ENCODE assay signal across 3 fruit fly cellular contexts in the genomic region with DNA sequence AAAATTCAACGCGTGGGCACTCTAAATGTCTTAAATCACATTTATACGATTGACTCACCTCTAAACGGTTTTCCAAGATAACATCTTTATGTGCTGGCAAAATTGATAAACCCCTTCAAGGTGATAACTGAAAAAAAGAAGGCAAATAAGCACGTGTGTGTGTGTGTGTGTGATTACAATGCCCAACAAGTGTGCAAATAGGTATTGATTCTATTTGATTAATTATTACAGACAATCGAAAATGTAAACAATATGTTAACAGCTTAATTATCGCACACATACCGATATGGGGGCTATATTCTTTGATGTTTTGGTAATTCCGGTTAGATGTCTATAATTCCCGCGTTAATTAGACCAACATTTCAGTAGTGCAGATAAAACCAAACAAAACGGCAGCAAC.
TF ChIP-seq lines count a peak whose summit lies in the region.

No protein-coding gene starts in this region.

- TF ChIP-seq CTCF in whole organism, embryonic (GFP tag; optimal IDR thresholded peaks at IDR 0.05; lab: Kevin White, UChicago), result no peak

TF ChIP-seq in whole organism, adult, 20 proteins besides CTCF, POLR2A, EP300 and RAD21:
- TF ChIP-seq kay (GFP tag; lab: Kevin White, UChicago; ENCODE audit: borderline replicate concordance) (peak; percentile 67), CG14711 (tag; optimal IDR thresholded peaks at IDR 0.05; lab: Kevin White, UChicago) (no peak)

TF ChIP-seq in whole organism, embryonic, 481 proteins besides CTCF, POLR2A, EP300 and RAD21 (continues in another document):
- TF ChIP-seq hkb (optimal IDR thresholded peaks at IDR 0.05; lab: Kevin White, UChicago) (no peak), hkb (GFP tag; IDR thresholded peaks at IDR 0.05; lab: Robert Waterston, UW) (no peak), CG15514 (GFP tag; optimal IDR thresholded peaks at IDR 0.05; lab: Kevin White, UChicago) (peak; percentile 44), Abd-B (GFP tag; optimal IDR thresholded peaks at IDR 0.05; lab: Kevin White, UChicago) (no peak), ara (GFP tag; IDR thresholded peaks at IDR 0.05; lab: Robert Waterston, UW) (no peak), CG34224 (GFP tag; IDR thresholded peaks at IDR 0.05; lab: Robert Waterston, UW; ENCODE audit: partially characterized antibody) (no peak), CG3281 (GFP tag; optimal IDR thresholded peaks at IDR 0.05; lab: Kevin White, UChicago) (peak; percentile 33), exex (tag; optimal IDR thresholded peaks at IDR 0.05; lab: Kevin White, UChicago) (peak; percentile 74), CG2712 (tag; optimal IDR thresholded peaks at IDR 0.05; lab: Kevin White, UChicago) (no peak), caup (GFP tag; optimal IDR thresholded peaks at IDR 0.05; lab: Kevin White, UChicago; ENCODE audit: severe bottlenecking) (peak; percentile 40), Med (GFP tag; lab: Kevin White, UChicago) (peak; percentile 51), Hmr (GFP tag; optimal IDR thresholded peaks at IDR 0.05; lab: Kevin White, UChicago) (peak; percentile 24), CG8765 (GFP tag; IDR thresholded peaks at IDR 0.05; lab: Robert Waterston, UW) (no peak), Doc2 (GFP tag; IDR thresholded peaks at IDR 0.05; lab: Robert Waterston, UW) (no peak), shn (GFP tag; optimal IDR thresholded peaks at IDR 0.05; lab: Kevin White, UChicago) (no peak), CG10959 (GFP tag; IDR thresholded peaks at IDR 0.05; lab: Robert Waterston, UW) (no peak), MBD-R2 (GFP tag; IDR thresholded peaks at IDR 0.05; lab: Robert Waterston, UW) (no peak), zfh2 (GFP tag; optimal IDR thresholded peaks at IDR 0.05; lab: Kevin White, UChicago) (no peak), klu (GFP tag; IDR thresholded peaks at IDR 0.05; lab: Robert Waterston, UW) (no peak), sug (tag; optimal IDR thresholded peaks at IDR 0.05; lab: Kevin White, UChicago) (peak; percentile 15), CG2678 (tag; optimal IDR thresholded peaks at IDR 0.05; lab: Kevin White, UChicago) (peak; percentile 27), BtbVII (GFP tag; optimal IDR thresholded peaks at IDR 0.05; lab: Kevin White, UChicago) (peak; percentile 40), ash1 (GFP tag; optimal IDR thresholded peaks at IDR 0.05; lab: Kevin White, UChicago) (no peak), fu2 (GFP tag; optimal IDR thresholded peaks at IDR 0.05; lab: Kevin White, UChicago) (no peak), lbe (GFP tag; optimal IDR thresholded peaks at IDR 0.05; lab: Kevin White, UChicago) (no peak), Jarid2 (GFP tag; optimal IDR thresholded peaks at IDR 0.05; lab: Kevin White, UChicago) (no peak), Meics (GFP tag; optimal IDR thresholded peaks at IDR 0.05; lab: Kevin White, UChicago) (peak; percentile 34), Rfx (GFP tag; IDR thresholded peaks at IDR 0.05; lab: Robert Waterston, UW) (peak; percentile 56; the same call in 1 of the 2 replicates), Nf-YB (GFP tag; optimal IDR thresholded peaks at IDR 0.05; lab: Kevin White, UChicago) (no peak), onecut (GFP tag; IDR thresholded peaks at IDR 0.05; lab: Robert Waterston, UW) (no peak), cwo (GFP tag; optimal IDR thresholded peaks at IDR 0.05; lab: Kevin White, UChicago) (peak; percentile 4), ham (GFP tag; IDR thresholded peaks at IDR 0.05; lab: Robert Waterston, UW) (no peak), lab (GFP tag; optimal IDR thresholded peaks at IDR 0.05; lab: Kevin White, UChicago) (peak; percentile 64), CHES-1-like (GFP tag; optimal IDR thresholded peaks at IDR 0.05; lab: Kevin White, UChicago) (no peak), Fer1 (GFP tag; optimal IDR thresholded peaks at IDR 0.05; lab: Kevin White, UChicago) (no peak), CG6272 (GFP tag; IDR thresholded peaks at IDR 0.05; lab: Robert Waterston, UW) (no peak), rib (GFP tag; IDR thresholded peaks at IDR 0.05; lab: Robert Waterston, UW) (0 out of 2 replicates have a peak, but pooled peaks have one; percentile 41), mirr (GFP tag; optimal IDR thresholded peaks at IDR 0.05; lab: Kevin White, UChicago) (peak; percentile 50), NC2α (GFP tag; optimal IDR thresholded peaks at IDR 0.05; lab: Kevin White, UChicago) (no peak), CG13287 (GFP tag; IDR thresholded peaks at IDR 0.05; lab: Robert Waterston, UW; ENCODE audit: partially characterized antibody) (no peak), CG12219 (GFP tag; optimal IDR thresholded peaks at IDR 0.05; lab: Kevin White, UChicago) (no peak), seq (GFP tag; IDR thresholded peaks at IDR 0.05; lab: Robert Waterston, UW) (no peak), Mrtf (GFP tag; IDR thresholded peaks at IDR 0.05; lab: Robert Waterston, UW) (no peak), nau (GFP tag; optimal IDR thresholded peaks at IDR 0.05; lab: Kevin White, UChicago) (no peak)

TF ChIP-seq in whole organism, prepupa, 60 proteins besides CTCF, POLR2A, EP300 and RAD21:
- TF ChIP-seq acj6 (GFP tag; optimal IDR thresholded peaks at IDR 0.05; lab: Kevin White, UChicago) (no peak), fkh (GFP tag; optimal IDR thresholded peaks at IDR 0.05; lab: Kevin White, UChicago) (peak; percentile 43)
TF ChIP-seq in whole organism, prepupa: peak in this region for 1.
